Fruit fly (Drosophila melanogaster) whole organism, prepupa: ENCODE results near the gene Dlic.

Source experiments
- CG10631 ChIP-seq: fragments of 200-800 bp; sonication (Bioruptor generic); optimal IDR thresholded peaks from 2 replicates; lab custom pipeline; 2016; ENCODE audit warnings: missing biosample characterization, missing genetic modification characterization
- CG10669 ChIP-seq: fragments of 200-800 bp; sonication (Bioruptor generic); optimal IDR thresholded peaks from 3 replicates; lab custom pipeline; 2018; ENCODE audit warnings: missing biosample characterization, mild to moderate bottlenecking, missing genetic modification characterization, moderate library complexity
- CG11294 ChIP-seq: fragments of 200-800 bp; sonication (Bioruptor generic); IDR thresholded peaks from 2 replicates; pipeline ENCODE4 v1.3.6; 2022; ENCODE audit warnings: missing biosample characterization, missing genetic modification characterization
- CG11762 ChIP-seq: fragments of 200-800 bp; sonication (Bioruptor generic); optimal IDR thresholded peaks from 3 replicates; lab custom pipeline; 2016; ENCODE audit warnings: missing biosample characterization, missing genetic modification characterization; ENCODE audit not compliant: insufficient read depth
- CG15336 ChIP-seq: fragments of 200-800 bp; sonication (Bioruptor generic); IDR thresholded peaks from 2 replicates; pipeline ENCODE4 v1.3.6; 2022; ENCODE audit warnings: missing biosample characterization, missing genetic modification characterization
- CG1621 ChIP-seq: fragments of 200-800 bp; sonication (Bioruptor generic); optimal IDR thresholded peaks from 3 replicates; lab custom pipeline; 2018; ENCODE audit warnings: missing biosample characterization, mild to moderate bottlenecking, missing genetic modification characterization
- CG16779 ChIP-seq: fragments of 200-800 bp; sonication (Bioruptor generic); optimal IDR thresholded peaks from 3 replicates; lab custom pipeline; 2017; ENCODE audit warnings: missing biosample characterization, mild to moderate bottlenecking, missing genetic modification characterization
- CG3032 ChIP-seq: fragments of 200-800 bp; optimal IDR thresholded peaks from 2 replicates; lab custom pipeline; 2019; ENCODE audit warnings: missing biosample characterization, mild to moderate bottlenecking, missing genetic modification characterization, moderate library complexity
- CG31627 ChIP-seq: fragments of 200-800 bp; sonication (Bioruptor generic); optimal IDR thresholded peaks from 3 replicates; lab custom pipeline; 2016; ENCODE audit warnings: missing biosample characterization, missing genetic modification characterization
- CG32006 ChIP-seq: fragments of 200-800 bp; sonication (Bioruptor generic); optimal IDR thresholded peaks from 3 replicates; lab custom pipeline; 2017; ENCODE audit warnings: missing biosample characterization, mild to moderate bottlenecking, missing genetic modification characterization
- CG34406 ChIP-seq: fragments of 200-800 bp; sonication (Bioruptor generic); optimal IDR thresholded peaks from 3 replicates; lab custom pipeline; 2016; ENCODE audit warnings: missing biosample characterization, missing genetic modification characterization
- CG6163 ChIP-seq: fragments of 200-800 bp; sonication (Bioruptor generic); IDR thresholded peaks from 3 replicates; pipeline ENCODE4 v1.3.6; 2022; ENCODE audit warnings: missing biosample characterization, missing genetic modification characterization
- CG6276 ChIP-seq: fragments of 200-800 bp; sonication (Bioruptor generic); optimal IDR thresholded peaks from 2 replicates; lab custom pipeline; 2017; ENCODE audit warnings: missing biosample characterization, mild to moderate bottlenecking, missing genetic modification characterization
- CG6792 ChIP-seq: fragments of 200-800 bp; sonication (Bioruptor generic); optimal IDR thresholded peaks from 3 replicates; lab custom pipeline; 2016; ENCODE audit warnings: missing biosample characterization, missing genetic modification characterization
- CG8119 ChIP-seq: fragments of 200-800 bp; sonication (Bioruptor generic); IDR thresholded peaks from 3 replicates; pipeline ENCODE4 v1.3.6; 2022; ENCODE audit warnings: missing biosample characterization, missing genetic modification characterization
- CG8319 ChIP-seq: fragments of 200-800 bp; sonication (Bioruptor generic); optimal IDR thresholded peaks from 3 replicates; lab custom pipeline; 2016; ENCODE audit warnings: missing biosample characterization, missing genetic modification characterization
- CG8632 ChIP-seq: fragments of 200-800 bp; sonication (Bioruptor generic); optimal IDR thresholded peaks from 3 replicates; lab custom pipeline; 2016; ENCODE audit warnings: missing biosample characterization, missing genetic modification characterization
- CG9139 ChIP-seq: fragments of 200-800 bp; sonication (Bioruptor generic); optimal IDR thresholded peaks from 3 replicates; lab custom pipeline; 2017; ENCODE audit warnings: missing biosample characterization, mild to moderate bottlenecking, missing genetic modification characterization
- Eip78C ChIP-seq: fragments of 200-800 bp; sonication (Bioruptor generic); peaks from one replicate; lab custom pipeline; 2016; ENCODE audit warnings: missing biosample characterization, missing genetic modification characterization
- Ets21C ChIP-seq: fragments of 200-800 bp; sonication (Bioruptor generic); optimal IDR thresholded peaks from 3 replicates; lab custom pipeline; 2016; ENCODE audit warnings: missing biosample characterization, missing genetic modification characterization
- Gug ChIP-seq: fragments of 200-800 bp; sonication (Bioruptor generic); IDR thresholded peaks from 2 replicates; pipeline ENCODE4 v1.3.6; 2022; ENCODE audit warnings: missing biosample characterization, missing genetic modification characterization
- Hr38 ChIP-seq: sonication (Bioruptor generic); optimal IDR thresholded peaks from 2 replicates; lab custom pipeline; 2016; ENCODE audit warnings: missing biosample characterization, missing genetic modification characterization
- Hr39 ChIP-seq: fragments of 200-800 bp; sonication (Bioruptor generic); optimal IDR thresholded peaks from 2 replicates; lab custom pipeline; 2016; ENCODE audit warnings: missing biosample characterization, missing genetic modification characterization
- Hr4 ChIP-seq: fragments of 200-800 bp; sonication (Bioruptor generic); optimal IDR thresholded peaks from 3 replicates; lab custom pipeline; 2016; ENCODE audit warnings: missing biosample characterization, missing genetic modification characterization
- Met ChIP-seq: fragments of 200-800 bp; sonication (Bioruptor generic); optimal IDR thresholded peaks from 3 replicates; lab custom pipeline; 2016; ENCODE audit warnings: missing biosample characterization, missing genetic modification characterization
- OdsH ChIP-seq: fragments of 200-800 bp; sonication (Bioruptor generic); optimal IDR thresholded peaks from 3 replicates; lab custom pipeline; 2016; ENCODE audit warnings: missing biosample characterization, missing genetic modification characterization
- Sox102F ChIP-seq: fragments of 200-800 bp; sonication (Bioruptor generic); optimal IDR thresholded peaks from 2 replicates; lab custom pipeline; 2016; ENCODE audit warnings: missing biosample characterization, mild to moderate bottlenecking, missing genetic modification characterization
- Sox14 ChIP-seq: fragments of 200-800 bp; sonication (Bioruptor generic); optimal IDR thresholded peaks from 3 replicates; lab custom pipeline; 2016; ENCODE audit warnings: missing biosample characterization, missing genetic modification characterization
- achi ChIP-seq: fragments of 200-800 bp; sonication (Bioruptor generic); optimal IDR thresholded peaks from 3 replicates; lab custom pipeline; 2016; ENCODE audit warnings: missing biosample characterization, missing genetic modification characterization
- acj6 ChIP-seq: fragments of 200-800 bp; sonication (Bioruptor generic); optimal IDR thresholded peaks from 3 replicates; lab custom pipeline; 2016; ENCODE audit warnings: missing biosample characterization, missing genetic modification characterization
- cyc ChIP-seq: fragments of 200-800 bp; sonication (Bioruptor generic); optimal IDR thresholded peaks from 3 replicates; lab custom pipeline; 2016; ENCODE audit warnings: missing biosample characterization, missing genetic modification characterization
- dac ChIP-seq: fragments of 200-800 bp; sonication (Bioruptor generic); optimal IDR thresholded peaks from 2 replicates; lab custom pipeline; 2017; ENCODE audit warnings: missing biosample characterization, mild to moderate bottlenecking, missing genetic modification characterization
- dsx ChIP-seq: fragments of 200-800 bp; optimal IDR thresholded peaks from 3 replicates; lab custom pipeline; 2019; ENCODE audit warnings: missing biosample characterization, mild to moderate bottlenecking, missing genetic modification characterization, moderate library complexity; ENCODE audit not compliant: poor library complexity, severe bottlenecking
- eg ChIP-seq: fragments of 200-800 bp; sonication (Bioruptor generic); IDR thresholded peaks from 3 replicates; pipeline ENCODE4 v1.3.6; 2022; ENCODE audit warnings: missing biosample characterization, missing genetic modification characterization
- esn ChIP-seq: fragments of 200-800 bp; sonication (Bioruptor generic); optimal IDR thresholded peaks from 2 replicates; lab custom pipeline; 2016; ENCODE audit warnings: missing biosample characterization, mild to moderate bottlenecking, missing genetic modification characterization, moderate library complexity
- fd59A ChIP-seq: fragments of 200-800 bp; sonication (Bioruptor generic); optimal IDR thresholded peaks from 2 replicates; lab custom pipeline; 2017; ENCODE audit warnings: missing biosample characterization, mild to moderate bottlenecking, missing genetic modification characterization, missing genetic modification reagents
- fd85E ChIP-seq: fragments of 200-800 bp; sonication (Bioruptor generic); optimal IDR thresholded peaks from 3 replicates; lab custom pipeline; 2016; ENCODE audit warnings: missing biosample characterization, missing genetic modification characterization
- fkh ChIP-seq: fragments of 200-800 bp; sonication (Bioruptor generic); optimal IDR thresholded peaks from 3 replicates; lab custom pipeline; 2017; ENCODE audit warnings: missing biosample characterization, mild to moderate bottlenecking, missing genetic modification characterization, moderate library complexity
- lz ChIP-seq: fragments of 200-800 bp; sonication (Bioruptor generic); optimal IDR thresholded peaks from 3 replicates; lab custom pipeline; 2016; ENCODE audit warnings: missing biosample characterization, missing genetic modification characterization
- pdm3 ChIP-seq: fragments of 200-800 bp; sonication (Bioruptor generic); optimal IDR thresholded peaks from 3 replicates; lab custom pipeline; 2016; ENCODE audit warnings: missing biosample characterization, missing genetic modification characterization
- ss ChIP-seq, 2 experiments: fragments of 200-800 bp; sonication (Bioruptor generic); optimal IDR thresholded peaks; 2 replicates in 1 of 2; 3 replicates in 1 of 2; lab custom pipeline; 2017 to 2018; ENCODE audit warnings: mild to moderate bottlenecking in 2 of 2, missing biosample characterization in 2 of 2, missing genetic modification characterization in 2 of 2, moderate library complexity in 1 of 2
- topi ChIP-seq: fragments of 200-800 bp; sonication (Bioruptor generic); optimal IDR thresholded peaks from 3 replicates; lab custom pipeline; 2016; ENCODE audit warnings: missing biosample characterization, missing genetic modification characterization
- vri ChIP-seq: fragments of 200-800 bp; sonication (Bioruptor generic); optimal IDR thresholded peaks from 3 replicates; lab custom pipeline; 2016; ENCODE audit warnings: missing biosample characterization, mild to moderate bottlenecking, missing genetic modification characterization

Dlic gene

dm6 chrX:11136587-11137512 lies 17.4 kb upstream of the Dlic start, which contains the start of gene Klp10A (continued):
- TF ChIP-seq CG6792 (no peak), achi (GFP tag; lab: Kevin White, UChicago) (peak; percentile 34), CG8319 (GFP tag; lab: Kevin White, UChicago) (peak; percentile 2), CG15336 (no peak), CG9139 (GFP tag; lab: Kevin White, UChicago) (peak; percentile 2), fd85E (GFP tag; lab: Kevin White, UChicago) (no peak), CG11762 (GFP tag; lab: Kevin White, UChicago) (peak; percentile 1), topi (GFP tag; lab: Kevin White, UChicago) (peak; percentile 37), CG8119 (GFP tag; lab: Robert Waterston, UW) (no peak), Hr38 (GFP tag; lab: Kevin White, UChicago) (no peak), OdsH (GFP tag; lab: Kevin White, UChicago) (no peak), ss (GFP tag; optimal IDR thresholded peaks at IDR 0.05; lab: Kevin White, UChicago) (no peak), Hr4 (no peak), eg (no peak), Met (GFP tag; lab: Kevin White, UChicago) (peak; percentile 39), acj6 (GFP tag; lab: Kevin White, UChicago) (peak; percentile 4), lz (GFP tag; lab: Kevin White, UChicago) (peak; percentile 48), CG8632 (GFP tag; lab: Kevin White, UChicago) (no peak), CG6276 (GFP tag; lab: Kevin White, UChicago) (no peak), CG1621 (tag; lab: Kevin White, UChicago) (no peak), fkh (GFP tag; lab: Kevin White, UChicago) (peak; percentile 31), CG16779 (no peak), Gug (GFP tag; lab: Robert Waterston, UW) (no peak), Eip78C (peak; percentile 77), esn (peak; percentile 35), dsx (GFP tag; lab: Kevin White, UChicago) (no peak), CG6163 (no peak), CG11294 (GFP tag; lab: Robert Waterston, UW) (no peak), dac (no peak)

dm6 chrX:11137566-11138186 lies 16.5 kb upstream of the Dlic start, which contains the start of gene CDK2AP1:
TSS of gene CDK2AP1 (plus strand) at chrX:11137859.
- TF ChIP-seq CG32006 (GFP tag; lab: Kevin White, UChicago) (peak; percentile 7), CG10631 (peak; percentile 12), CG34406 (no peak), CG31627 (GFP tag; lab: Kevin White, UChicago) (peak; percentile 36), fkh (GFP tag; lab: Kevin White, UChicago) (peak; percentile 6), pdm3 (GFP tag; lab: Kevin White, UChicago) (peak; percentile 30), Hr4 (no peak), CG3032 (tag; lab: Kevin White, UChicago) (peak; percentile 30), fd59A (GFP tag; lab: Kevin White, UChicago) (no peak), topi (GFP tag; lab: Kevin White, UChicago) (no peak), CG1621 (tag; lab: Kevin White, UChicago) (peak; percentile 74), dsx (GFP tag; lab: Kevin White, UChicago) (peak; percentile 10), CG8119 (GFP tag; lab: Robert Waterston, UW) (no peak), Hr39 (peak; percentile 34), Ets21C (GFP tag; lab: Kevin White, UChicago) (no peak), OdsH (GFP tag; lab: Kevin White, UChicago) (peak; percentile 3), vri (peak; percentile 18), Sox14 (GFP tag; lab: Kevin White, UChicago) (peak; percentile 54), CG10669 (GFP tag; lab: Kevin White, UChicago) (no peak), CG8319 (GFP tag; lab: Kevin White, UChicago) (no peak), Sox102F (GFP tag; lab: Kevin White, UChicago) (no peak), cyc (GFP tag; lab: Kevin White, UChicago) (peak; percentile 7)
